Worm (Caenorhabditis elegans) whole organism, L4 larva: Measurements from ENCODE around the gene nas-33.

ENCODE experiments used
- D1046.2 ChIP-seq: fragments of 200-800 bp; sonication (Bioruptor generic); IDR thresholded peaks from 2 replicates; pipeline ENCODE4 v1.3.6; 2022; ENCODE audit warnings: missing genetic modification characterization, missing compliant biosample characterization
- F49E8.2 ChIP-seq: sonication (generic microtip); optimal IDR thresholded peaks from 2 replicates; lab custom pipeline; 2016; ENCODE audit warnings: missing compliant biosample characterization, mild to moderate bottlenecking, missing genetic modification characterization, borderline replicate concordance
- T20F7.1 ChIP-seq: fragments of 200-800 bp; sonication (Bioruptor generic); optimal IDR thresholded peaks from 2 replicates; lab custom pipeline; 2018; ENCODE audit warnings: mild to moderate bottlenecking, missing genetic modification characterization, missing compliant biosample characterization
- Y75B8A.6 ChIP-seq: fragments of 200-800 bp; sonication (Bioruptor generic); IDR thresholded peaks from 2 replicates; pipeline ENCODE4 v1.3.6; 2022; ENCODE audit warnings: missing genetic modification reagents, missing genetic modification characterization, missing compliant biosample characterization
- ZK337.2 ChIP-seq: fragments of 200-800 bp; sonication (Bioruptor generic); IDR thresholded peaks from 2 replicates; pipeline ENCODE4 v1.3.6; 2022; ENCODE audit warnings: missing genetic modification reagents, missing genetic modification characterization, missing compliant biosample characterization
- ZK546.5 ChIP-seq, 2 experiments: sonication (generic microtip); optimal IDR thresholded peaks; 2 replicates each; lab custom pipeline; 2017; ENCODE audit warnings: missing biosample characterization in 2 of 2, missing genetic modification characterization in 2 of 2
- aha-1 ChIP-seq: fragments of 150-350 bp; peaks from one replicate; lab custom pipeline; 2014; ENCODE audit warnings: missing biosample characterization, missing genetic modification characterization
- ceh-28 ChIP-seq: fragments of 150-350 bp; optimal IDR thresholded peaks from 2 replicates; lab custom pipeline; 2014; ENCODE audit warnings: missing biosample characterization, missing genetic modification reagents, missing genetic modification characterization
- daf-16 ChIP-seq, 3 experiments: sonication (generic microtip); optimal IDR thresholded peaks; 2 replicates each; lab custom pipeline; 2016 to 2017; ENCODE audit warnings: missing genetic modification characterization in 3 of 3, missing genetic modification reagents in 3 of 3, mild to moderate bottlenecking in 2 of 3, missing compliant biosample characterization in 2 of 3, missing biosample characterization in 1 of 3, moderate library complexity in 1 of 3
- daf-19 ChIP-seq: fragments of 200-800 bp; sonication (Bioruptor generic); conservative IDR thresholded peaks from 2 replicates; pipeline ENCODE4 v1.3.6; 2022; ENCODE audit warnings: missing genetic modification characterization, missing compliant biosample characterization
- dmd-6 ChIP-seq: fragments of 200-800 bp; sonication (Bioruptor generic); IDR thresholded peaks from 2 replicates; pipeline ENCODE4 v1.3.6; 2022; ENCODE audit warnings: missing genetic modification reagents, missing genetic modification characterization, missing compliant biosample characterization
- dmd-9 ChIP-seq: fragments of 200-800 bp; sonication (Bioruptor generic); IDR thresholded peaks from 2 replicates; pipeline ENCODE4 v1.3.6; 2022; ENCODE audit warnings: missing genetic modification reagents, missing genetic modification characterization, missing compliant biosample characterization
- dpl-1 ChIP-seq: fragments of 150-350 bp; optimal IDR thresholded peaks from 2 replicates; lab custom pipeline; 2014; ENCODE audit warnings: missing biosample characterization, missing genetic modification reagents, missing genetic modification characterization
- dve-1 ChIP-seq: sonication (generic microtip); optimal IDR thresholded peaks from 2 replicates; lab custom pipeline; 2017; ENCODE audit warnings: antibody characterized with exemption, mild to moderate bottlenecking, missing genetic modification characterization, missing compliant biosample characterization; ENCODE audit not compliant: insufficient read depth
- fkh-10 ChIP-seq: fragments of 150-350 bp; optimal IDR thresholded peaks from 2 replicates; lab custom pipeline; 2014; ENCODE audit warnings: missing biosample characterization, missing genetic modification reagents, missing genetic modification characterization
- hlh-11 ChIP-seq: fragments of 200-800 bp; sonication (Bioruptor generic); optimal IDR thresholded peaks from 2 replicates; lab custom pipeline; 2018; ENCODE audit warnings: mild to moderate bottlenecking, missing genetic modification characterization, missing compliant biosample characterization
- hmg-1.1 ChIP-seq: fragments of 200-800 bp; sonication (Bioruptor generic); IDR thresholded peaks from 2 replicates; pipeline ENCODE4 v1.3.6; 2022; ENCODE audit warnings: missing genetic modification reagents, missing genetic modification characterization, missing compliant biosample characterization
- lin-38 ChIP-seq: fragments of 200-800 bp; sonication (Bioruptor generic); IDR thresholded peaks from 2 replicates; pipeline ENCODE4 v1.3.6; 2022; ENCODE audit warnings: missing genetic modification reagents, missing genetic modification characterization, missing compliant biosample characterization
- lsy-2 ChIP-seq, 2 experiments: fragments of 150-350 bp in 1 of 2; sonication (generic microtip) in 1 of 2; optimal IDR thresholded peaks; 2 replicates each; lab custom pipeline; 2014 to 2017; ENCODE audit warnings: missing biosample characterization in 2 of 2, missing genetic modification characterization in 2 of 2
- madf-5 ChIP-seq, 2 experiments: fragments of 200-800 bp; sonication (Bioruptor generic); IDR thresholded peaks; 2 replicates each; pipeline ENCODE4 v1.3.6; 2022; ENCODE audit warnings: missing compliant biosample characterization in 2 of 2, missing genetic modification characterization in 2 of 2
- mdl-1 ChIP-seq, 2 experiments: fragments of 150-350 bp in 1 of 2; sonication (generic microtip) in 1 of 2; optimal IDR thresholded peaks; 2 replicates each; lab custom pipeline; 2014 to 2017; ENCODE audit warnings: missing biosample characterization in 2 of 2, missing genetic modification characterization in 2 of 2
- mep-1 ChIP-seq: fragments of 150-350 bp; sonication (generic microtip); optimal IDR thresholded peaks from 3 replicates; lab custom pipeline; 2014; ENCODE audit warnings: missing biosample characterization, missing genetic modification characterization
- nhr-102 ChIP-seq: sonication (generic microtip); optimal IDR thresholded peaks from 2 replicates; lab custom pipeline; 2016; ENCODE audit warnings: mild to moderate bottlenecking, missing genetic modification characterization, moderate library complexity, missing compliant biosample characterization
- nhr-11 ChIP-seq: fragments of 150-350 bp; optimal IDR thresholded peaks from 2 replicates; lab custom pipeline; 2014; ENCODE audit warnings: missing biosample characterization, missing genetic modification characterization
- nhr-111 ChIP-seq: fragments of 200-800 bp; sonication (Bioruptor generic); optimal IDR thresholded peaks from 2 replicates; lab custom pipeline; 2018; ENCODE audit warnings: mild to moderate bottlenecking, missing genetic modification characterization, missing compliant biosample characterization
- nhr-237 ChIP-seq: sonication (generic microtip); optimal IDR thresholded peaks from 2 replicates; lab custom pipeline; 2017; ENCODE audit warnings: missing biosample characterization, missing genetic modification characterization
- nhr-25 ChIP-seq: sonication (generic microtip); optimal IDR thresholded peaks from 2 replicates; lab custom pipeline; 2017; ENCODE audit warnings: missing genetic modification characterization, mild to moderate bottlenecking, missing compliant biosample characterization, antibody characterized with exemption, moderate library complexity, borderline replicate concordance; ENCODE audit not compliant: insufficient read depth
- nhr-28 ChIP-seq: fragments of 150-350 bp; optimal IDR thresholded peaks from 2 replicates; lab custom pipeline; 2014; ENCODE audit warnings: missing biosample characterization, missing genetic modification characterization
- nhr-41 ChIP-seq: fragments of 200-800 bp; sonication (Bioruptor generic); IDR thresholded peaks from 2 replicates; pipeline ENCODE4 v1.3.6; 2022; ENCODE audit warnings: missing genetic modification reagents, missing genetic modification characterization, missing compliant biosample characterization
- nhr-42 ChIP-seq: fragments of 200-800 bp; sonication (Bioruptor generic); IDR thresholded peaks from 2 replicates; pipeline ENCODE4 v1.3.6; 2022; ENCODE audit warnings: missing genetic modification characterization, missing compliant biosample characterization
- nhr-77 ChIP-seq: fragments of 150-350 bp; optimal IDR thresholded peaks from 2 replicates; lab custom pipeline; 2014; ENCODE audit warnings: missing biosample characterization, missing genetic modification characterization
- pha-4 ChIP-seq, 2 experiments: fragments of 150-350 bp in 1 of 2; fragments of 200-800 bp in 1 of 2; sonication (Bioruptor generic) in 1 of 2; IDR thresholded peaks in 1 of 2; optimal IDR thresholded peaks in 1 of 2; 2 replicates each; pipeline versions ENCODE4 v1.3.6 to Lab custom; 2014 to 2022; ENCODE audit warnings: missing genetic modification characterization in 2 of 2, missing genetic modification reagents in 2 of 2, missing biosample characterization in 1 of 2, missing compliant biosample characterization in 1 of 2
- pqm-1 ChIP-seq: sonication (generic microtip); optimal IDR thresholded peaks from 2 replicates; lab custom pipeline; 2017; ENCODE audit warnings: missing biosample characterization, missing genetic modification characterization
- skn-1 ChIP-seq: fragments of 150-350 bp; optimal IDR thresholded peaks from 2 replicates; lab custom pipeline; 2014; ENCODE audit warnings: missing biosample characterization, missing genetic modification characterization
- spr-1 ChIP-seq: sonication (generic microtip); optimal IDR thresholded peaks from 2 replicates; lab custom pipeline; 2016; ENCODE audit warnings: mild to moderate bottlenecking, missing genetic modification characterization, missing compliant biosample characterization
- spr-3 ChIP-seq: fragments of 200-800 bp; sonication (Bioruptor generic); optimal IDR thresholded peaks from 2 replicates; lab custom pipeline; 2018; ENCODE audit warnings: mild to moderate bottlenecking, missing genetic modification characterization, missing compliant biosample characterization
- tra-1 ChIP-seq: fragments of 200-800 bp; sonication (Bioruptor generic); IDR thresholded peaks from 2 replicates; pipeline ENCODE4 v1.3.6; 2022; ENCODE audit warnings: missing genetic modification reagents, missing genetic modification characterization, missing compliant biosample characterization
- unc-130 ChIP-seq: sonication (generic microtip); optimal IDR thresholded peaks from 2 replicates; lab custom pipeline; 2016; ENCODE audit warnings: missing genetic modification reagents, missing genetic modification characterization, missing compliant biosample characterization
- vab-7 ChIP-seq: fragments of 200-800 bp; sonication (Bioruptor generic); IDR thresholded peaks from 2 replicates; pipeline ENCODE4 v1.3.6; 2022; ENCODE audit warnings: missing genetic modification reagents, missing genetic modification characterization, missing compliant biosample characterization

The nas-33 gene

DNA sequence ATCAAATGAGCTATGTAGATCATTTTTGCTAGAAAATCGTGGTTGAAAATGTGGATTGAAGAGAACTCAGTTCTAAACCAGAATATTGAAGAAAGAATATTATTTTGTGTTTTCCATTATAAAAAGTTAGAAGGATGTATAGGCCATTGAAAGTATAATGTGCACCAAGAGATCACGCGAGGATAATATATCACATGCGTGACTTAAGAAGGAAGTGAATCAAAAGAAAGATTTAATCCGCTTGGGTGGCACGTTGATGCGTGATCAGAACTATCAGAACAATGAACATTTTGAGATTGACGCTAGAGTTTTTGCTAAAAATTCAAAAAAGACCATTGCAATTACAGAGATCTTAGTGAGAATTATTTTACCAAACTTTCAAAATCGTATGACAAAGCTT, 19.2 kb downstream of the nas-33 start:
- TF ChIP-seq pha-4 (GFP tag; IDR thresholded peaks at IDR 0.05; lab: Robert Waterston, UW) (no peak), pha-4 (tag; optimal IDR thresholded peaks at IDR 0.05; lab: Kevin White, UChicago) (no peak), nhr-11 (no peak), hmg-1.1 (GFP tag; lab: Robert Waterston, UW) (no peak), dpl-1 (GFP tag; lab: Kevin White, UChicago) (no peak), nhr-111 (GFP tag; lab: Kevin White, UChicago) (no peak), daf-16 (GFP tag; optimal IDR thresholded peaks at IDR 0.05; lab: Kevin White, UChicago) (no peak), daf-16 (tag; optimal IDR thresholded peaks at IDR 0.05; lab: Kevin White, UChicago) (no peak), fkh-10 (GFP tag; lab: Kevin White, UChicago) (no peak), mdl-1 (tag; optimal IDR thresholded peaks at IDR 0.05; lab: Kevin White, UChicago) (no peak), lin-38 (GFP tag; lab: Robert Waterston, UW) (no peak), F49E8.2 (tag; lab: Kevin White, UChicago) (no peak), nhr-77 (tag; lab: Kevin White, UChicago) (no peak), mep-1 (no peak), spr-3 (GFP tag; lab: Kevin White, UChicago) (no peak), ZK546.5 (tag; optimal IDR thresholded peaks at IDR 0.05; lab: Kevin White, UChicago) (no peak)
- TF ChIP-seq, all 104 proteins: peak for 0

- TF ChIP-seq ceh-28: no peak
- no peak for TF ChIP-seq ZK337.2 (GFP tag; lab: Robert Waterston, UW)
- no peak for TF ChIP-seq nhr-28 (tag; lab: Kevin White, UChicago)
- TF ChIP-seq nhr-25: no peak
Measured at ce11 chrX:6433688-6434087, 21.4 kb downstream of the nas-33 start, which contains the start of gene K10C2.2. TSS of gene K10C2.2 (minus strand) at chrX:6433788.

ce11 chrX:6430510-6430909, 24.5 kb downstream of the nas-33 start, which contains the start of gene ctsa-2:
TSS of gene ctsa-2 (minus strand) at chrX:6430610.
- TF ChIP-seq vab-7 (GFP tag; lab: Robert Waterston, UW) (no peak), D1046.2 (no peak), fkh-10 (GFP tag; lab: Kevin White, UChicago) (no peak), nhr-237 (tag; lab: Kevin White, UChicago) (no peak), Y75B8A.6 (GFP tag; lab: Robert Waterston, UW) (no peak), mep-1 (no peak), madf-5 (GFP tag; IDR thresholded peaks at IDR 0.05; lab: Robert Waterston, UW) (no peak)
- TF ChIP-seq, all 104 proteins: peak for 0

DNA sequence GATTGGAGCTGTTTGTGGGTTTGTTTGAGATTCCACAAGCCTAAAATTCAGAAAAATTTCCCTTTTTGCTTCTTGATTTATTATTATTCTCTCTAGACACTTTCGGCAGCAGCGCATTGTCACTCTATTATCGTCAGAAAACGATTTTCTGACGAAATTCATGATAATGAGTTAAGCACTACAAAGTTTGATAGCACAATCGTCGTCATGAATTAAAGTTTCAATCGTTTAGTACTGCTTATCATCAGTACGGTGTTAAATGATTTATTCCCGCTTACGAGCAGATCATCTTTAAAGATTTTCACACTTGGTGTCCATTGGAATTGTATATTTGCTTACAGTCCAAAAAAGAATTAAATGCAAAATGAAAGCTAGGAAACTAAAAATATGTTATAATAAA, 25.5 kb downstream of the nas-33 start:
- TF ChIP-seq aha-1 (tag; lab: Kevin White, UChicago) (no peak), pqm-1 (tag; lab: Kevin White, UChicago) (peak; percentile 79), nhr-11 (no peak), dve-1 (tag; lab: Kevin White, UChicago) (peak; percentile 22), Y75B8A.6 (GFP tag; lab: Robert Waterston, UW) (no peak), dmd-6 (GFP tag; lab: Robert Waterston, UW) (peak; percentile 44; the same call in 1 of the 2 replicates), hmg-1.1 (GFP tag; lab: Robert Waterston, UW) (no peak), daf-16 (GFP tag; optimal IDR thresholded peaks at IDR 0.05; lab: Kevin White, UChicago) (no peak), daf-16 (tag; optimal IDR thresholded peaks at IDR 0.05; lab: Kevin White, UChicago) (peak; percentile 39), nhr-28 (tag; lab: Kevin White, UChicago) (peak; percentile 73), pha-4 (GFP tag; IDR thresholded peaks at IDR 0.05; lab: Robert Waterston, UW) (no peak), pha-4 (tag; optimal IDR thresholded peaks at IDR 0.05; lab: Kevin White, UChicago) (no peak), spr-1 (tag; lab: Kevin White, UChicago) (no peak), hlh-11 (tag; lab: Kevin White, UChicago) (peak; percentile 23), nhr-42 (no peak)
- TF ChIP-seq, all 104 proteins: peak for 6

ce11 chrX:6427147-6427546, 27.9 kb downstream of the nas-33 start:
- no peak for TF ChIP-seq daf-19
- TF ChIP-seq pqm-1 (tag; lab: Kevin White, UChicago): peak; percentile 96
- no peak for TF ChIP-seq dmd-9 (GFP tag; lab: Robert Waterston, UW)
- no peak for TF ChIP-seq daf-16 (GFP tag; optimal IDR thresholded peaks at IDR 0.05; lab: Kevin White, UChicago)
- TF ChIP-seq daf-16 (tag; optimal IDR thresholded peaks at IDR 0.05; lab: Kevin White, UChicago): peak; percentile 75
- TF ChIP-seq skn-1 (tag; lab: Kevin White, UChicago): no peak
- TF ChIP-seq nhr-41 (GFP tag; lab: Robert Waterston, UW): no peak
- TF ChIP-seq spr-3 (GFP tag; lab: Kevin White, UChicago): no peak
- TF ChIP-seq T20F7.1 (GFP tag; lab: Kevin White, UChicago): no peak
- peak; percentile 80 for TF ChIP-seq dmd-6 (GFP tag; lab: Robert Waterston, UW)
- TF ChIP-seq ZK546.5 (tag; optimal IDR thresholded peaks at IDR 0.05; lab: Kevin White, UChicago): no peak
- TF ChIP-seq nhr-11: no peak
- TF ChIP-seq tra-1: no peak
- TF ChIP-seq unc-130 (GFP tag; lab: Kevin White, UChicago): no peak
- TF ChIP-seq spr-1 (tag; lab: Kevin White, UChicago): no peak
- TF ChIP-seq nhr-102 (tag; lab: Kevin White, UChicago): peak; percentile 43
- TF ChIP-seq nhr-25: no peak
- TF ChIP-seq lsy-2 (tag; optimal IDR thresholded peaks at IDR 0.05; lab: Kevin White, UChicago): no peak
- peak; percentile 95 for TF ChIP-seq nhr-28 (tag; lab: Kevin White, UChicago)
